Worm (Caenorhabditis elegans) whole organism, L1 larva: Measurements from ENCODE around the gene ttr-15.

ENCODE experiments used
- aly-2 ChIP-seq: fragments of 150-350 bp; optimal IDR thresholded peaks from 2 replicates; lab custom pipeline; 2014; ENCODE audit warnings: missing biosample characterization, missing genetic modification characterization
- ama-1 ChIP-seq: fragments of 150-350 bp; optimal IDR thresholded peaks from 2 replicates; lab custom pipeline; 2014
- egl-27 ChIP-seq, 2 experiments: fragments of 150-350 bp in 1 of 2; sonication (generic microtip); optimal IDR thresholded peaks; 3 replicates each; lab custom pipeline; 2017 to 2018; ENCODE audit warnings: missing biosample characterization in 2 of 2, missing genetic modification characterization in 2 of 2, missing genetic modification reagents in 2 of 2
- elt-2 ChIP-seq: sonication (generic microtip); optimal IDR thresholded peaks from 2 replicates; lab custom pipeline; 2016; ENCODE audit warnings: missing genetic modification characterization, mild to moderate bottlenecking, inconsistent platforms, missing compliant biosample characterization, missing genetic modification reagents
- grh-1 ChIP-seq: fragments of 200-800 bp; sonication (Bioruptor generic); IDR thresholded peaks from 2 replicates; pipeline ENCODE4 v1.3.6; 2022; ENCODE audit warnings: missing genetic modification reagents, missing genetic modification characterization, missing compliant biosample characterization
- lin-14 ChIP-seq: fragments of 200-800 bp; sonication (Bioruptor generic); optimal IDR thresholded peaks from 2 replicates; lab custom pipeline; 2018; ENCODE audit warnings: mild to moderate bottlenecking, missing genetic modification characterization, moderate library complexity, missing compliant biosample characterization
- lin-15B ChIP-seq: fragments of 150-350 bp; sonication (generic microtip); optimal IDR thresholded peaks from 3 replicates; lab custom pipeline; 2014; ENCODE audit warnings: missing biosample characterization, missing genetic modification characterization
- mdl-1 ChIP-seq, 2 experiments: fragments of 150-350 bp; optimal IDR thresholded peaks; 2 replicates each; lab custom pipeline; 2014 to 2017; ENCODE audit warnings: missing biosample characterization in 2 of 2, missing genetic modification characterization in 2 of 2, inconsistent platforms in 1 of 2
- nhr-11 ChIP-seq: fragments of 150-350 bp; optimal IDR thresholded peaks from 2 replicates; lab custom pipeline; 2014; ENCODE audit warnings: missing biosample characterization, missing genetic modification characterization
- nhr-12 ChIP-seq: sonication (generic microtip); optimal IDR thresholded peaks from 2 replicates; lab custom pipeline; 2017; ENCODE audit warnings: missing biosample characterization, missing genetic modification characterization
- skn-1 ChIP-seq: fragments of 150-350 bp; optimal IDR thresholded peaks from 2 replicates; lab custom pipeline; 2014; ENCODE audit warnings: missing biosample characterization, missing genetic modification characterization

- TF ChIP-seq aly-2 (no peak), ama-1 (no peak), lin-15B (no peak), egl-27 (tag; optimal IDR thresholded peaks at IDR 0.05; lab: Kevin White, UChicago) (no peak), nhr-11 (no peak), elt-2 (tag; lab: Kevin White, UChicago) (no peak), mdl-1 (tag; optimal IDR thresholded peaks at IDR 0.05; lab: Kevin White, UChicago) (no peak), skn-1 (no peak), grh-1 (GFP tag; lab: Robert Waterston, UW) (no peak), nhr-12 (tag; lab: Kevin White, UChicago) (no peak), lin-14 (no peak)
Observed at ce11 chrIII:10336109-10336508, 1.5 kb upstream of the ttr-15 start.
